Worm (Caenorhabditis elegans) whole organism, young adult: Measurements from ENCODE around the gene R08C7.12.

Experiments
- C06A6.2 ChIP-seq: fragments of 200-800 bp; sonication (Bioruptor generic); conservative IDR thresholded peaks from 2 replicates; pipeline ENCODE4 v1.3.6; 2022; ENCODE audit warnings: missing genetic modification characterization, missing compliant biosample characterization
- F23B12.7 ChIP-seq: sonication (generic microtip); optimal IDR thresholded peaks from 2 replicates; lab custom pipeline; 2017; ENCODE audit warnings: missing genetic modification characterization, mild to moderate bottlenecking, missing compliant biosample characterization, antibody characterized with exemption, moderate library complexity; ENCODE audit not compliant: insufficient read depth
- F39B2.1 ChIP-seq: fragments of 200-800 bp; sonication (Bioruptor generic); IDR thresholded peaks from 2 replicates; pipeline ENCODE4 v1.3.6; 2022; ENCODE audit warnings: missing genetic modification reagents, missing genetic modification characterization, missing compliant biosample characterization
- F57A8.1 ChIP-seq: fragments of 200-800 bp; sonication (Bioruptor generic); optimal IDR thresholded peaks from 2 replicates; lab custom pipeline; 2018; ENCODE audit warnings: mild to moderate bottlenecking, missing genetic modification characterization, moderate library complexity, missing compliant biosample characterization
- F57C9.4 ChIP-seq: sonication (generic microtip); optimal IDR thresholded peaks from 2 replicates; lab custom pipeline; 2017; ENCODE audit warnings: mild to moderate bottlenecking, missing genetic modification characterization, missing compliant biosample characterization
- K12H6.12 ChIP-seq: fragments of 200-800 bp; sonication (Bioruptor generic); optimal IDR thresholded peaks from 2 replicates; lab custom pipeline; 2018; ENCODE audit warnings: mild to moderate bottlenecking, missing genetic modification characterization, missing compliant biosample characterization
- Y56A3A.18 ChIP-seq: fragments of 200-800 bp; sonication (Bioruptor generic); IDR thresholded peaks from 2 replicates; pipeline ENCODE4 v1.3.6; 2022; ENCODE audit warnings: missing genetic modification reagents, missing genetic modification characterization, missing compliant biosample characterization
- atf-7 ChIP-seq: sonication (generic microtip); optimal IDR thresholded peaks from 2 replicates; lab custom pipeline; 2017; ENCODE audit warnings: mild to moderate bottlenecking, missing genetic modification characterization, missing compliant biosample characterization
- attf-5 ChIP-seq: fragments of 200-800 bp; sonication (Bioruptor generic); optimal IDR thresholded peaks from 2 replicates; lab custom pipeline; 2018; ENCODE audit warnings: mild to moderate bottlenecking, missing genetic modification characterization, missing compliant biosample characterization
- cebp-1 ChIP-seq, 2 experiments: fragments of 200-800 bp in 1 of 2; sonication (Bioruptor generic) in 1 of 2; sonication (generic microtip) in 1 of 2; IDR thresholded peaks in 1 of 2; optimal IDR thresholded peaks in 1 of 2; 2 replicates each; pipeline versions ENCODE4 v1.3.6 to Lab custom; 2017 to 2022; ENCODE audit warnings: missing compliant biosample characterization in 2 of 2, missing genetic modification characterization in 2 of 2, mild to moderate bottlenecking in 1 of 2, missing genetic modification reagents in 1 of 2, moderate library complexity in 1 of 2
- ceh-100 ChIP-seq: fragments of 200-800 bp; sonication (Bioruptor generic); IDR thresholded peaks from 2 replicates; pipeline ENCODE4 v1.3.6; 2022; ENCODE audit warnings: missing genetic modification reagents, missing genetic modification characterization, missing compliant biosample characterization
- dox-1 ChIP-seq: fragments of 200-800 bp; sonication (Bioruptor generic); IDR thresholded peaks from 2 replicates; pipeline ENCODE4 v1.3.6; 2022; ENCODE audit warnings: missing genetic modification reagents, missing genetic modification characterization, missing compliant biosample characterization
- dpff-1 ChIP-seq: sonication (generic microtip); optimal IDR thresholded peaks from 2 replicates; lab custom pipeline; 2017; ENCODE audit warnings: mild to moderate bottlenecking, missing genetic modification characterization, missing compliant biosample characterization
- egl-18 ChIP-seq: fragments of 200-800 bp; sonication (Bioruptor generic); IDR thresholded peaks from 2 replicates; pipeline ENCODE4 v1.3.6; 2022; ENCODE audit warnings: missing genetic modification reagents, missing genetic modification characterization, missing compliant biosample characterization
- egl-44 ChIP-seq: fragments of 200-800 bp; sonication (Bioruptor generic); IDR thresholded peaks from 2 replicates; pipeline ENCODE4 v1.3.6; 2022; ENCODE audit warnings: missing genetic modification reagents, missing genetic modification characterization, missing compliant biosample characterization
- egrh-3 ChIP-seq: fragments of 200-800 bp; sonication (Bioruptor generic); IDR thresholded peaks from 2 replicates; pipeline ENCODE4 v1.3.6; 2022; ENCODE audit warnings: missing genetic modification reagents, missing genetic modification characterization, missing compliant biosample characterization
- ets-4 ChIP-seq: fragments of 200-800 bp; sonication (Bioruptor generic); optimal IDR thresholded peaks from 2 replicates; lab custom pipeline; 2018; ENCODE audit warnings: mild to moderate bottlenecking, missing genetic modification characterization, missing compliant biosample characterization
- fkh-3 ChIP-seq: sonication (generic microtip); optimal IDR thresholded peaks from 2 replicates; lab custom pipeline; 2016; ENCODE audit warnings: mild to moderate bottlenecking, missing genetic modification characterization, missing compliant biosample characterization
- gei-17 ChIP-seq: fragments of 200-800 bp; sonication (Bioruptor generic); optimal IDR thresholded peaks from 2 replicates; lab custom pipeline; 2018; ENCODE audit warnings: mild to moderate bottlenecking, missing genetic modification characterization, missing compliant biosample characterization
- hrde-1 ChIP-seq: sonication (generic microtip); optimal IDR thresholded peaks from 2 replicates; lab custom pipeline; 2016; ENCODE audit warnings: missing genetic modification characterization, mild to moderate bottlenecking, missing compliant biosample characterization, moderate library complexity, missing genotype, missing genetic modification reagents, borderline replicate concordance
- let-607 ChIP-seq, 2 experiments: fragments of 200-800 bp in 1 of 2; sonication (Bioruptor generic) in 1 of 2; sonication (generic microtip) in 1 of 2; optimal IDR thresholded peaks; 2 replicates each; lab custom pipeline; 2016 to 2018; ENCODE audit warnings: mild to moderate bottlenecking in 2 of 2, missing compliant biosample characterization in 2 of 2, missing genetic modification characterization in 2 of 2, moderate library complexity in 2 of 2, missing genotype in 1 of 2
- lin-26 ChIP-seq: fragments of 200-800 bp; sonication (Bioruptor generic); IDR thresholded peaks from 2 replicates; pipeline ENCODE4 v1.3.6; 2022; ENCODE audit warnings: missing genetic modification reagents, missing genetic modification characterization, missing compliant biosample characterization
- lin-35 ChIP-seq, 3 experiments: fragments of 150-350 bp in 2 of 3; sonication (generic microtip) in 1 of 3; optimal IDR thresholded peaks; 2 replicates each; lab custom pipeline; 2014 to 2018; ENCODE audit warnings: missing biosample characterization in 3 of 3, missing genetic modification characterization in 3 of 3, missing genetic modification reagents in 3 of 3
- lin-40 ChIP-seq: sonication (generic microtip); optimal IDR thresholded peaks from 2 replicates; lab custom pipeline; 2016; ENCODE audit warnings: missing genetic modification characterization, mild to moderate bottlenecking, missing compliant biosample characterization, missing genotype, missing genetic modification reagents
- lin-54 ChIP-seq: fragments of 200-800 bp; sonication (Bioruptor generic); optimal IDR thresholded peaks from 2 replicates; lab custom pipeline; 2018; ENCODE audit warnings: mild to moderate bottlenecking, missing genetic modification characterization, missing compliant biosample characterization
- madf-10 ChIP-seq: sonication (generic microtip); optimal IDR thresholded peaks from 2 replicates; lab custom pipeline; 2016; ENCODE audit warnings: mild to moderate bottlenecking, missing genetic modification characterization, missing compliant biosample characterization
- madf-3 ChIP-seq: fragments of 200-800 bp; sonication (Bioruptor generic); IDR thresholded peaks from 2 replicates; pipeline ENCODE4 v1.3.6; 2022; ENCODE audit warnings: missing genetic modification reagents, missing genetic modification characterization, missing compliant biosample characterization
- mcd-1 ChIP-seq: fragments of 200-800 bp; sonication (Bioruptor generic); IDR thresholded peaks from 2 replicates; pipeline ENCODE4 v1.3.6; 2022; ENCODE audit warnings: missing genetic modification reagents, missing genetic modification characterization, missing compliant biosample characterization
- mes-4 ChIP-seq: sonication (generic microtip); optimal IDR thresholded peaks from 2 replicates; lab custom pipeline; 2016; ENCODE audit warnings: missing genotype, missing genetic modification characterization, missing compliant biosample characterization
- mxl-1 ChIP-seq: sonication (generic microtip); optimal IDR thresholded peaks from 2 replicates; lab custom pipeline; 2016; ENCODE audit warnings: missing genetic modification characterization, missing compliant biosample characterization
- nhr-179 ChIP-seq: sonication (generic microtip); optimal IDR thresholded peaks from 2 replicates; lab custom pipeline; 2016; ENCODE audit warnings: mild to moderate bottlenecking, missing genetic modification characterization, missing compliant biosample characterization
- nhr-27 ChIP-seq: fragments of 200-800 bp; sonication (Bioruptor generic); optimal IDR thresholded peaks from 2 replicates; lab custom pipeline; 2018; ENCODE audit warnings: mild to moderate bottlenecking, missing genetic modification characterization, moderate library complexity, missing compliant biosample characterization
- nhr-80 ChIP-seq: sonication (generic microtip); optimal IDR thresholded peaks from 2 replicates; lab custom pipeline; 2016; ENCODE audit warnings: missing genetic modification characterization, missing compliant biosample characterization
- pbrm-1 ChIP-seq: fragments of 200-800 bp; sonication (Bioruptor generic); IDR thresholded peaks from 2 replicates; pipeline ENCODE4 v1.3.6; 2022; ENCODE audit warnings: missing genetic modification reagents, missing genetic modification characterization, missing compliant biosample characterization
- snpc-4 ChIP-seq, 5 experiments: fragments of 150-350 bp in 1 of 5; sonication (generic microtip) in 4 of 5; optimal IDR thresholded peaks; 2 replicates each; lab custom pipeline; 2014 to 2018; ENCODE audit warnings: missing genetic modification characterization in 5 of 5, missing biosample characterization in 3 of 5, antibody characterized with exemption in 2 of 5, mild to moderate bottlenecking in 2 of 5, missing compliant biosample characterization in 2 of 5, missing genotype in 2 of 5, moderate library complexity in 2 of 5, missing genetic modification reagents in 1 of 5
- unc-130 ChIP-seq: sonication (generic microtip); optimal IDR thresholded peaks from 2 replicates; lab custom pipeline; 2016; ENCODE audit warnings: missing genetic modification reagents, missing genetic modification characterization, missing compliant biosample characterization
- unc-62 ChIP-seq: fragments of 150-350 bp; optimal IDR thresholded peaks from 2 replicates; lab custom pipeline; 2014; ENCODE audit warnings: missing biosample characterization, missing genetic modification reagents, missing genetic modification characterization
- zfh-2 ChIP-seq: fragments of 200-800 bp; sonication (Bioruptor generic); conservative IDR thresholded peaks from 2 replicates; pipeline ENCODE4 v1.3.6; 2022; ENCODE audit warnings: missing genetic modification reagents, missing genetic modification characterization, missing compliant biosample characterization
- zim-3 ChIP-seq: sonication (generic microtip); optimal IDR thresholded peaks from 2 replicates; lab custom pipeline; 2017; ENCODE audit warnings: mild to moderate bottlenecking, missing genetic modification characterization, moderate library complexity, missing compliant biosample characterization
- ztf-18 ChIP-seq: sonication (generic microtip); optimal IDR thresholded peaks from 2 replicates; lab custom pipeline; 2016; ENCODE audit warnings: missing genotype, mild to moderate bottlenecking, missing genetic modification characterization, missing compliant biosample characterization
- ztf-22 ChIP-seq: fragments of 200-800 bp; sonication (Bioruptor generic); optimal IDR thresholded peaks from 2 replicates; lab custom pipeline; 2018; ENCODE audit warnings: mild to moderate bottlenecking, missing genetic modification characterization, moderate library complexity, missing compliant biosample characterization
- ztf-26 ChIP-seq: sonication (generic microtip); optimal IDR thresholded peaks from 2 replicates; lab custom pipeline; 2017; ENCODE audit warnings: missing genetic modification characterization, missing compliant biosample characterization

The R08C7.12 gene

ce11 chrIV:4403870-4404269 lies 45.7 kb upstream of the R08C7.12 start:
- TF ChIP-seq mes-4 (tag; lab: Kevin White, UChicago) (no peak), mcd-1 (GFP tag; lab: Robert Waterston, UW) (0 out of 2 replicates have a peak, but pooled peaks have one; percentile 24), F57A8.1 (no peak), madf-10 (tag; lab: Kevin White, UChicago) (no peak), zfh-2 (0 out of 2 replicates have a peak, but pooled peaks have one; percentile 10)

- TF ChIP-seq ztf-26 (no peak), hrde-1 (tag; lab: Kevin White, UChicago) (no peak), nhr-179 (tag; lab: Kevin White, UChicago) (no peak), ets-4 (GFP tag; lab: Kevin White, UChicago) (no peak), zim-3 (tag; lab: Kevin White, UChicago) (peak; percentile 6), lin-54 (GFP tag; lab: Kevin White, UChicago) (peak; percentile 2), egl-18 (GFP tag; lab: Robert Waterston, UW) (no peak), zfh-2 (no peak), dpff-1 (tag; lab: Kevin White, UChicago) (no peak), pbrm-1 (GFP tag; lab: Robert Waterston, UW) (no peak), madf-3 (no peak), nhr-80 (tag; lab: Kevin White, UChicago) (peak; percentile 49)
- TF ChIP-seq, all 124 proteins: peak for 3
Measured at ce11 chrIV:4405126-4405525, 44.4 kb upstream of the R08C7.12 start, which contains the start of gene Y24D9A.7. Gene Y24D9A.7, minus strand, starts transcription at chrIV:4405171.

ce11 chrIV:4406054-4406539 lies 43.4 kb upstream of the R08C7.12 start:
- peak in 1 of 2 experiments; percentile 20 for TF ChIP-seq let-607 (tag; optimal IDR thresholded peaks at IDR 0.05; lab: Kevin White, UChicago)
- peak; percentile 53 for TF ChIP-seq lin-40 (tag; lab: Kevin White, UChicago)
- peak; percentile 27 for TF ChIP-seq ztf-22 (GFP tag; lab: Kevin White, UChicago)
- no peak for TF ChIP-seq F23B12.7 (tag; lab: Kevin White, UChicago)
- no peak for TF ChIP-seq gei-17 (GFP tag; lab: Kevin White, UChicago)
- TF ChIP-seq atf-7 (tag; lab: Kevin White, UChicago) = peak; percentile 53
- peak; percentile 26 for TF ChIP-seq madf-10 (tag; lab: Kevin White, UChicago)
- TF ChIP-seq dox-1 = peak; percentile 57; the same call in 1 of the 2 replicates
- no peak for TF ChIP-seq egl-44 (GFP tag; lab: Robert Waterston, UW)
- TF ChIP-seq unc-130 (GFP tag; lab: Kevin White, UChicago) = no peak
- no peak for TF ChIP-seq unc-62 (GFP tag; lab: Kevin White, UChicago)
- TF ChIP-seq ztf-18 = peak; percentile 23
- TF ChIP-seq K12H6.12 (tag; lab: Kevin White, UChicago) = peak; percentile 62
- peak; percentile 41 for TF ChIP-seq cebp-1 (GFP tag; IDR thresholded peaks at IDR 0.05; lab: Robert Waterston, UW)
- peak; percentile 57 for TF ChIP-seq cebp-1 (tag; optimal IDR thresholded peaks at IDR 0.05; lab: Kevin White, UChicago)
- peak; percentile 84 for TF ChIP-seq zfh-2
- TF ChIP-seq F39B2.1 (GFP tag; lab: Robert Waterston, UW) = no peak
- no peak for TF ChIP-seq snpc-4 (GFP tag; optimal IDR thresholded peaks at IDR 0.05; lab: Kevin White, UChicago)
- peak in 2 of 4 experiments; percentile 3 to 55 for TF ChIP-seq snpc-4 (tag; optimal IDR thresholded peaks at IDR 0.05; lab: Kevin White, UChicago)
- TF ChIP-seq mxl-1 (tag; lab: Kevin White, UChicago) = no peak
- no peak for TF ChIP-seq C06A6.2 (GFP tag; lab: Robert Waterston, UW)
- TF ChIP-seq F57C9.4 (tag; lab: Kevin White, UChicago) = no peak
- peak; percentile 54; the same call in 1 of the 2 replicates for TF ChIP-seq lin-26 (GFP tag; lab: Robert Waterston, UW)
- no peak for TF ChIP-seq hrde-1 (tag; lab: Kevin White, UChicago)
- TF ChIP-seq nhr-27 (tag; lab: Kevin White, UChicago) = no peak
- TF ChIP-seq lin-35 (GFP tag; optimal IDR thresholded peaks at IDR 0.05; lab: Kevin White, UChicago) = peak in 1 of 3 experiments; percentile 37
- TF ChIP-seq F57A8.1 = no peak
- TF ChIP-seq Y56A3A.18 = 0 out of 2 replicates have a peak, but pooled peaks have one; percentile 15
- TF ChIP-seq mcd-1 (GFP tag; lab: Robert Waterston, UW) = peak; percentile 87
- TF ChIP-seq lin-54 (GFP tag; lab: Kevin White, UChicago) = peak; percentile 29
- 0 out of 2 replicates have a peak, but pooled peaks have one; percentile 8 for TF ChIP-seq egrh-3 (GFP tag; lab: Robert Waterston, UW)
- TF ChIP-seq fkh-3 (tag; lab: Kevin White, UChicago) = no peak
- peak; percentile 79 for TF ChIP-seq attf-5
- TF ChIP-seq ceh-100 (GFP tag; lab: Robert Waterston, UW) = no peak
